Worm (Caenorhabditis elegans) whole organism, late embryonic: ENCODE measurements around the gene Y59E9AL.4.
"Not testable (repeated sequence)": the region's sequence is repeated elsewhere in the genome, so short reads cannot be mapped to it uniquely, and the experiment has no call there.

Experiments used
- ahr-1 ChIP-seq: sonication (generic microtip); optimal IDR thresholded peaks from 2 replicates; lab custom pipeline; 2016; ENCODE audit warnings: missing genetic modification characterization, missing compliant biosample characterization
- ama-1 ChIP-seq: fragments of 150-350 bp; optimal IDR thresholded peaks from 2 replicates; lab custom pipeline; 2014
- ets-4 ChIP-seq: sonication (generic microtip); optimal IDR thresholded peaks from 2 replicates; lab custom pipeline; 2016; ENCODE audit warnings: missing genetic modification characterization, missing compliant biosample characterization
- fkh-10 ChIP-seq: fragments of 150-350 bp; optimal IDR thresholded peaks from 2 replicates; lab custom pipeline; 2014; ENCODE audit warnings: missing biosample characterization, missing genetic modification reagents, missing genetic modification characterization

- not testable (repeated sequence) for TF ChIP-seq fkh-10; ets-4; ahr-1 (tag; lab: Kevin White, UChicago); ama-1 (lab: Kevin White, UChicago)
These were observed 45.3 kb upstream of the Y59E9AL.4 start, which contains the start of gene msp-19 for ce11 chrIV:5260289-5260688.
